Worm (Caenorhabditis elegans) whole organism, mixed stage, embryonic: ENCODE data around the gene C15C7.4.

Source experiments
- blmp-1 ChIP-seq: fragments of 150-350 bp; optimal IDR thresholded peaks from 2 replicates; lab custom pipeline; 2014; ENCODE audit warnings: missing biosample characterization, missing genetic modification characterization
- ces-1 ChIP-seq: fragments of 150-350 bp; optimal IDR thresholded peaks from 2 replicates; lab custom pipeline; 2014; ENCODE audit warnings: missing biosample characterization, missing genetic modification reagents, missing genetic modification characterization
- elt-3 ChIP-seq: fragments of 150-350 bp; optimal IDR thresholded peaks from 2 replicates; lab custom pipeline; 2014; ENCODE audit warnings: missing biosample characterization, missing genetic modification characterization
- lsy-2 ChIP-seq: fragments of 150-350 bp; optimal IDR thresholded peaks from 2 replicates; lab custom pipeline; 2014; ENCODE audit warnings: missing biosample characterization, missing genetic modification characterization
- mls-2 ChIP-seq: sonication (generic microtip); optimal IDR thresholded peaks from 2 replicates; lab custom pipeline; 2016; ENCODE audit warnings: mild to moderate bottlenecking, missing genetic modification characterization, moderate library complexity, missing compliant biosample characterization
- nhr-237 ChIP-seq: fragments of 150-350 bp; optimal IDR thresholded peaks from 2 replicates; lab custom pipeline; 2014; ENCODE audit warnings: missing biosample characterization, missing genetic modification characterization
- snpc-4 ChIP-seq: fragments of 150-350 bp; optimal IDR thresholded peaks from 2 replicates; lab custom pipeline; 2014; ENCODE audit warnings: missing biosample characterization, missing genetic modification characterization
- unc-62 ChIP-seq: fragments of 150-350 bp; optimal IDR thresholded peaks from 2 replicates; lab custom pipeline; 2014; ENCODE audit warnings: missing biosample characterization, missing genetic modification reagents, missing genetic modification characterization
- ztf-11 ChIP-seq: fragments of 150-350 bp; optimal IDR thresholded peaks from 2 replicates; lab custom pipeline; 2014; ENCODE audit warnings: missing biosample characterization, missing genetic modification characterization

DNA sequence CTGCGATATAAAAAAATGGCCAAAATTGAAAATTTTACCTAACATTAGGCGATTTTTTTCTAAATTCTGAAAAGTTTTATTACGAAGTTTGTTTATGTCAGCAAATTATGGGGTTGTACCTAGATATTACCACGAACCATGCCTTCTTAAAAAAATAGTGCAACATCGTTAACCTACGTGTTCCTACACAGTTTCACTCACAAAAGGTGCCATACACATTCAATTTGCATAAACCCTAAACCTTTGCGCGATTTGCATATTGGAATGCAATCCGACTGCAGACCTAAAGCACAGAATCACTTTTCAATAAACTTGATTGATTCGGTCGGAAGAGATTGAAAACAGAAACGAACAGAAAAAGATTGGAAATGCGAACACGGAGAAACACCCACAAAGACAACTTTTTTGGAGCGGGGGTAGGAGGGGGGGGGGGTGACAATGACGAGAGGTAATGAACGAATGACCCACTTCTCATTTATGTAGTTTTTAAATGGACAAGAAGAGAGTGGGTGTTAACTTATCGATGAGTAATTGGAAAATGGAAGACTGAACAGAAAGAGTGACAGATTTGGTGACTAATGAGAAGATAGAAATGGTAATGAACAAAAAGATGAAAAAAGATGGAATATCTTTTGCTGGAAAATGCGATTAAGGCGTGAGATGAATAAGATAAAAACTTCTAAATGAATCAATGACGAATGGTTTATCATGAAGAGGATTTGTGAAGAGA is 10.9 kb downstream of the C15C7.4 start:
- TF ChIP-seq lsy-2 (no peak), elt-3 (tag; lab: Kevin White, UChicago) (no peak), ztf-11 (tag; lab: Kevin White, UChicago) (no peak), ces-1 (GFP tag; lab: Kevin White, UChicago) (no peak), snpc-4 (tag; lab: Kevin White, UChicago) (no peak), nhr-237 (no peak), blmp-1 (tag; lab: Kevin White, UChicago) (no peak), unc-62 (no peak), mls-2 (tag; lab: Kevin White, UChicago) (no peak)
